Worm (Caenorhabditis elegans): Measurements from ENCODE around the gene M04B2.6.

DNA sequence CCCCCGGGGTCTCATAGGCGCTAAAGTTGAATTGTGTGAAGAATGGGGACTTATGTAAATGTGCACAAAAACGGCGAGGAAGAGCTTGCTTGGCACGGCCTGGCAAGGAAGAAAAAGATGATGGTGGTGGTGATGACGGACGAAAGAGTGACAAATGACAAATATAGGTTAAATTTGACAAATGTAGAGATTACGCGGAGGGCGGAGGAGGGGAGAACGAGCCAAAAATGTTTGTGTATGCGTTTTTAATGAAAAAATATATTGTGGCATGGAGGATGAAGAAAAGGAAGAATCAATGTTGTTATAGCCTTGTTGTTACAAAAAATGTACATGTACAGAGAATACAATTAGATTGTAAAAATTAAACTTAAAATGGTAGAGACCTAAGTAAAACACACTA, 23.7 kb downstream of the M04B2.6 start:
- TF ChIP-seq him-1 (tag; optimal IDR thresholded peaks at IDR 0.05): no peak
- no peak for TF ChIP-seq dao-5 (tag; optimal IDR thresholded peaks at IDR 0.05)
